Fruit fly (Drosophila melanogaster) whole organism, embryonic: ENCODE measurements around the gene Lrr47.

Experiments
- Atf-2 ChIP-seq: fragments of 200-800 bp; sonication (Bioruptor generic); optimal IDR thresholded peaks from 2 replicates; lab custom pipeline; 2016; ENCODE audit warnings: missing biosample characterization, missing genetic modification characterization
- Awh ChIP-seq: fragments of 200-800 bp; sonication (Bioruptor generic); IDR thresholded peaks from 2 replicates; pipeline ENCODE4, ENCODE4 v1.3.6; 2022; ENCODE audit warnings: missing biosample characterization, missing genetic modification characterization
- CG1024 ChIP-seq: fragments of 200-800 bp; sonication (Bioruptor generic); IDR thresholded peaks from 2 replicates; pipeline ENCODE4 v1.3.6; 2022; ENCODE audit warnings: missing biosample characterization, missing genetic modification characterization
- CG11504 ChIP-seq: fragments of 200-800 bp; sonication (Bioruptor generic); optimal IDR thresholded peaks from 3 replicates; lab custom pipeline; 2019; ENCODE audit warnings: missing biosample characterization, mild to moderate bottlenecking, missing genetic modification characterization, moderate library complexity
- CG11695 ChIP-seq: fragments of 200-800 bp; sonication (Bioruptor generic); IDR thresholded peaks from 3 replicates; pipeline ENCODE4 v1.3.6; 2022; ENCODE audit warnings: missing biosample characterization, missing genetic modification characterization
- CG12769 ChIP-seq: fragments of 200-800 bp; sonication (Bioruptor generic); optimal IDR thresholded peaks from 2 replicates; lab custom pipeline; 2019; ENCODE audit warnings: missing biosample characterization, mild to moderate bottlenecking, missing genetic modification characterization, moderate library complexity
- CG14441 ChIP-seq: fragments of 200-800 bp; sonication (Bioruptor generic); IDR thresholded peaks from 2 replicates; pipeline ENCODE4 v1.3.6; 2022; ENCODE audit warnings: missing biosample characterization, missing genetic modification characterization
- CG14710 ChIP-seq: fragments of 200-800 bp; sonication (Bioruptor generic); optimal IDR thresholded peaks from 3 replicates; lab custom pipeline; 2019; ENCODE audit warnings: missing biosample characterization, mild to moderate bottlenecking, missing genetic modification characterization, moderate library complexity
- CG15479 ChIP-seq: fragments of 200-800 bp; sonication (Bioruptor generic); optimal IDR thresholded peaks from 3 replicates; lab custom pipeline; 2019; ENCODE audit warnings: missing biosample characterization, mild to moderate bottlenecking, missing genetic modification characterization, moderate library complexity
- CG1647 ChIP-seq: fragments of 200-800 bp; sonication (Bioruptor generic); optimal IDR thresholded peaks from 3 replicates; lab custom pipeline; 2016; ENCODE audit warnings: missing biosample characterization, missing genetic modification characterization
- CG17361 ChIP-seq: fragments of 200-800 bp; sonication (Bioruptor generic); IDR thresholded peaks from 3 replicates; pipeline ENCODE4 v1.3.6; 2022; ENCODE audit warnings: missing biosample characterization, missing genetic modification characterization
- CG17612 ChIP-seq: fragments of 200-800 bp; sonication (Bioruptor generic); IDR thresholded peaks from 2 replicates; pipeline ENCODE4 v1.3.6; 2022; ENCODE audit warnings: missing biosample characterization, missing genetic modification characterization
- CG1832 ChIP-seq: fragments of 200-800 bp; sonication (Bioruptor generic); optimal IDR thresholded peaks from 2 replicates; lab custom pipeline; 2017; ENCODE audit warnings: missing biosample characterization, mild to moderate bottlenecking, missing genetic modification characterization, inconsistent platforms
- CG30431 ChIP-seq: fragments of 200-800 bp; sonication (Bioruptor generic); optimal IDR thresholded peaks from 2 replicates; lab custom pipeline; 2017; ENCODE audit warnings: missing biosample characterization, missing genetic modification characterization
- CG33557 ChIP-seq: fragments of 200-800 bp; sonication (Bioruptor generic); optimal IDR thresholded peaks from 2 replicates; lab custom pipeline; 2019; ENCODE audit warnings: missing biosample characterization, mild to moderate bottlenecking, missing genetic modification characterization, moderate library complexity
- CG4282 ChIP-seq: fragments of 200-800 bp; sonication (Bioruptor generic); optimal IDR thresholded peaks from 2 replicates; lab custom pipeline; 2016; ENCODE audit warnings: missing biosample characterization, missing genetic modification characterization
- D19A ChIP-seq: fragments of 200-800 bp; optimal IDR thresholded peaks from 3 replicates; lab custom pipeline; 2019; ENCODE audit warnings: missing biosample characterization, mild to moderate bottlenecking, missing genetic modification characterization, moderate library complexity
- Dfd ChIP-seq, 2 experiments: fragments of >200 bp; optimal IDR thresholded peaks; 2 replicates each; lab custom pipeline; 2017; ENCODE audit warnings: missing biosample characterization in 2 of 2, missing genetic modification characterization in 2 of 2
- Doc3 ChIP-seq: fragments of 200-800 bp; sonication (Bioruptor generic); IDR thresholded peaks from 3 replicates; pipeline ENCODE4 v1.3.6; 2022; ENCODE audit warnings: missing biosample characterization, missing genetic modification characterization; ENCODE audit not compliant: partially characterized antibody
- Dref ChIP-seq: fragments of 200-800 bp; sonication (Bioruptor generic); IDR thresholded peaks from 2 replicates; pipeline ENCODE4 v1.3.6; 2022; ENCODE audit warnings: missing biosample characterization, missing genetic modification characterization
- E2f1 ChIP-seq: fragments of 200-800 bp; sonication (Bioruptor generic); IDR thresholded peaks from 2 replicates; pipeline ENCODE4 v1.3.6; 2022; ENCODE audit warnings: missing biosample characterization, missing genetic modification characterization
- Eip74EF ChIP-seq, 2 experiments: fragments of 200-800 bp in 1 of 2; fragments of >200 bp in 1 of 2; sonication (Bioruptor generic) in 1 of 2; optimal IDR thresholded peaks; 2 replicates each; lab custom pipeline; 2017 to 2019; ENCODE audit warnings: missing biosample characterization in 2 of 2, missing genetic modification characterization in 2 of 2, mild to moderate bottlenecking in 1 of 2, moderate library complexity in 1 of 2
- Ets97D ChIP-seq: fragments of 200-800 bp; sonication (Bioruptor generic); optimal IDR thresholded peaks from 3 replicates; lab custom pipeline; 2016; ENCODE audit warnings: missing biosample characterization, missing genetic modification characterization
- Hey ChIP-seq: fragments of 200-800 bp; sonication (Bioruptor generic); optimal IDR thresholded peaks from 3 replicates; lab custom pipeline; 2018; ENCODE audit warnings: missing biosample characterization, mild to moderate bottlenecking, missing genetic modification characterization
- HmgZ ChIP-seq: fragments of 200-800 bp; sonication (Bioruptor generic); optimal IDR thresholded peaks from 2 replicates; lab custom pipeline; 2018; ENCODE audit warnings: missing biosample characterization, mild to moderate bottlenecking, missing genetic modification characterization
- Mad ChIP-seq: fragments of 200-800 bp; sonication (Bioruptor generic); optimal IDR thresholded peaks from 2 replicates; lab custom pipeline; 2016; ENCODE audit warnings: missing biosample characterization, missing genetic modification characterization
- Myb ChIP-seq: fragments of 200-800 bp; sonication (Bioruptor generic); optimal IDR thresholded peaks from 2 replicates; lab custom pipeline; 2016; ENCODE audit warnings: missing biosample characterization, missing genetic modification characterization
- Sin3A ChIP-seq: fragments of >200 bp; optimal IDR thresholded peaks from 2 replicates; lab custom pipeline; 2018
- Six4 ChIP-seq: fragments of 200-800 bp; sonication (Bioruptor generic); optimal IDR thresholded peaks from 2 replicates; lab custom pipeline; 2016; ENCODE audit warnings: missing biosample characterization, missing genetic modification characterization
- Usf ChIP-seq: fragments of 200-800 bp; sonication (Bioruptor generic); optimal IDR thresholded peaks from 2 replicates; lab custom pipeline; 2017; ENCODE audit warnings: missing genotype, missing biosample characterization, missing genetic modification characterization
- ab ChIP-seq: fragments of 200-800 bp; sonication (Bioruptor generic); optimal IDR thresholded peaks from 2 replicates; lab custom pipeline; 2016; ENCODE audit warnings: missing biosample characterization, missing genetic modification characterization
- cas ChIP-seq: fragments of 200-800 bp; sonication (Bioruptor generic); IDR thresholded peaks from 2 replicates; pipeline ENCODE4 v1.3.6; 2022; ENCODE audit warnings: missing biosample characterization, missing genetic modification characterization
- cg ChIP-seq: fragments of 200-800 bp; sonication (Bioruptor generic); optimal IDR thresholded peaks from 3 replicates; lab custom pipeline; 2019; ENCODE audit warnings: missing biosample characterization, mild to moderate bottlenecking, missing genetic modification characterization, moderate library complexity
- chinmo ChIP-seq: fragments of 200-800 bp; sonication (Bioruptor generic); IDR thresholded peaks from 4 replicates; pipeline ENCODE4 v1.3.6; 2022; ENCODE audit warnings: missing biosample characterization, missing genetic modification characterization; ENCODE audit not compliant: partially characterized antibody
- en ChIP-seq: fragments of 200-800 bp; sonication (Bioruptor generic); optimal IDR thresholded peaks from 2 replicates; lab custom pipeline; 2016; ENCODE audit warnings: missing biosample characterization, missing genetic modification characterization
- gfzf ChIP-seq: fragments of 200-800 bp; sonication (Bioruptor generic); optimal IDR thresholded peaks from 2 replicates; lab custom pipeline; 2016; ENCODE audit warnings: missing biosample characterization, mild to moderate bottlenecking, missing genetic modification characterization, moderate library complexity
- hb ChIP-seq: fragments of 200-800 bp; sonication (Bioruptor generic); IDR thresholded peaks from 3 replicates; pipeline ENCODE4 v1.3.6; 2022; ENCODE audit warnings: missing biosample characterization, missing genetic modification characterization; ENCODE audit not compliant: partially characterized antibody
- jumu ChIP-seq: fragments of 200-800 bp; sonication (Bioruptor generic); optimal IDR thresholded peaks from 3 replicates; lab custom pipeline; 2016; ENCODE audit warnings: missing biosample characterization, missing genetic modification characterization
- knrl ChIP-seq: fragments of 200-800 bp; sonication (Bioruptor generic); IDR thresholded peaks from 3 replicates; pipeline ENCODE4 v1.3.6; 2022; ENCODE audit warnings: missing biosample characterization, missing genetic modification characterization; ENCODE audit not compliant: partially characterized antibody
- mirr ChIP-seq: fragments of 200-800 bp; sonication (Bioruptor generic); optimal IDR thresholded peaks from 3 replicates; lab custom pipeline; 2018; ENCODE audit warnings: missing biosample characterization, mild to moderate bottlenecking, missing genetic modification characterization
- nmo ChIP-seq: fragments of 200-800 bp; sonication (Bioruptor generic); optimal IDR thresholded peaks from 2 replicates; lab custom pipeline; 2018; ENCODE audit warnings: missing biosample characterization, mild to moderate bottlenecking, missing genetic modification characterization, moderate library complexity
- peb ChIP-seq: fragments of 200-800 bp; sonication (Bioruptor generic); IDR thresholded peaks from 2 replicates; pipeline ENCODE4 v1.3.6; 2022; ENCODE audit warnings: missing biosample characterization, missing genetic modification characterization
- pzg ChIP-seq: fragments of 200-800 bp; sonication (Bioruptor generic); optimal IDR thresholded peaks from 3 replicates; lab custom pipeline; 2018; ENCODE audit warnings: missing biosample characterization, mild to moderate bottlenecking, missing genetic modification characterization, moderate library complexity
- scrt ChIP-seq: fragments of 200-800 bp; sonication (Bioruptor generic); optimal IDR thresholded peaks from 2 replicates; lab custom pipeline; 2018; ENCODE audit warnings: missing biosample characterization, mild to moderate bottlenecking, missing genetic modification characterization, moderate library complexity
- sens ChIP-seq: fragments of 200-800 bp; sonication (Bioruptor generic); peaks from one replicate; lab custom pipeline; 2016; ENCODE audit warnings: missing biosample characterization, missing genetic modification characterization
- sr ChIP-seq: fragments of 200-800 bp; sonication (Bioruptor generic); IDR thresholded peaks from 3 replicates; pipeline ENCODE4 v1.3.6; 2022; ENCODE audit warnings: missing biosample characterization, missing genetic modification characterization
- tgo ChIP-seq: fragments of 200-800 bp; sonication (Bioruptor generic); IDR thresholded peaks from 3 replicates; pipeline ENCODE4 v1.3.6; 2022; ENCODE audit warnings: missing biosample characterization, missing genetic modification characterization
- twi ChIP-seq: fragments of 200-800 bp; optimal IDR thresholded peaks from 2 replicates; lab custom pipeline; 2019; ENCODE audit warnings: missing biosample characterization, mild to moderate bottlenecking, missing genetic modification characterization, moderate library complexity
- vnd ChIP-seq: fragments of 200-800 bp; sonication (Bioruptor generic); IDR thresholded peaks from 3 replicates; pipeline ENCODE4 v1.3.6; 2022; ENCODE audit warnings: missing biosample characterization, missing genetic modification characterization; ENCODE audit not compliant: partially characterized antibody
- z ChIP-seq: fragments of 200-800 bp; sonication (Bioruptor generic); IDR thresholded peaks from 3 replicates; pipeline ENCODE4 v1.3.6; 2022; ENCODE audit warnings: missing biosample characterization, missing genetic modification characterization
- zf30C ChIP-seq: fragments of 200-800 bp; sonication (Bioruptor generic); optimal IDR thresholded peaks from 3 replicates; lab custom pipeline; 2018; ENCODE audit warnings: missing biosample characterization, mild to moderate bottlenecking, missing genetic modification characterization
- zfh2 ChIP-seq: fragments of 200-800 bp; sonication (Bioruptor generic); optimal IDR thresholded peaks from 2 replicates; lab custom pipeline; 2016; ENCODE audit warnings: missing biosample characterization, missing genetic modification characterization

The Lrr47 gene

DNA sequence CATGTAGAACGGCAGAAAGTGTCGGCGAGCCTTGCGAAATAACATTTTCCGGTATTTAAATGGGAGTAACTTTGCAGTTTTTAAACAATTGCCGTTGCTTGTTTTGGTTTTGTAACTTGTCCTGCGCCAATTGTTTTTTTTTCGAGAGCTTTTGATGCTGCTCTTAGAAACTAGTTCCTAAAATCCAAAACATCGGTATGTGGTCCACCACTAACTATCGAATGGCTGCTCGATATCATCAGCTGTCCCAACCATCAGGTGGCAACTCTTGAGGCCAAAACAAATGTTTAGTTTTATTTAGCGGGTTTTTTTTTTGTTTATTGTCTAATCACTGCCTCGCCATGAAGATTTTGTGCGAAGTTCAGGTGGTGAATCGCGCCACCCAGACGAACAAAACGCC is at the start of gene Lrr47, which contains the start of gene Fatp1 (continued):
- no peak for TF ChIP-seq nmo (GFP tag; lab: Kevin White, UChicago)
- no peak for TF ChIP-seq CG1647
- no peak for TF ChIP-seq Mad (GFP tag; lab: Kevin White, UChicago)
- no peak for TF ChIP-seq CG17612 (GFP tag; lab: Robert Waterston, UW)
- TF ChIP-seq Dfd (GFP tag; optimal IDR thresholded peaks at IDR 0.05; lab: Kevin White, UChicago), result no peak
- no peak for TF ChIP-seq Atf-2 (GFP tag; lab: Kevin White, UChicago)
- no peak for TF ChIP-seq Hey (tag; lab: Kevin White, UChicago)
- TF ChIP-seq Myb (GFP tag; lab: Kevin White, UChicago), result no peak
- no peak for TF ChIP-seq cas (GFP tag; lab: Robert Waterston, UW)
- no peak for TF ChIP-seq Eip74EF (GFP tag; optimal IDR thresholded peaks at IDR 0.05; lab: Kevin White, UChicago)
- no peak for TF ChIP-seq peb
- peak; percentile 20 for TF ChIP-seq scrt (GFP tag; lab: Kevin White, UChicago)
- TF ChIP-seq CG15479 (GFP tag; lab: Kevin White, UChicago), result no peak
- no peak for TF ChIP-seq en (GFP tag; lab: Kevin White, UChicago)
- TF ChIP-seq sr, result no peak
- TF ChIP-seq gfzf (GFP tag; lab: Kevin White, UChicago), result no peak
- TF ChIP-seq ab (GFP tag; lab: Kevin White, UChicago), result no peak
- TF ChIP-seq CG14441, result no peak
- TF ChIP-seq sens (GFP tag; lab: Kevin White, UChicago), result peak; percentile 39
- TF ChIP-seq CG1832 (GFP tag; lab: Kevin White, UChicago), result no peak
- no peak for TF ChIP-seq zf30C (GFP tag; lab: Kevin White, UChicago)
- no peak for TF ChIP-seq jumu (GFP tag; lab: Kevin White, UChicago)
- TF ChIP-seq Dref (GFP tag; lab: Robert Waterston, UW), result peak; percentile 56
- no peak for TF ChIP-seq D19A (tag; lab: Kevin White, UChicago)
- peak; percentile 78 for TF ChIP-seq vnd (GFP tag; lab: Robert Waterston, UW)
- no peak for TF ChIP-seq CG12769 (tag; lab: Kevin White, UChicago)
- no peak for TF ChIP-seq CG11695 (GFP tag; lab: Robert Waterston, UW)
- peak; percentile 76 for TF ChIP-seq Doc3 (GFP tag; lab: Robert Waterston, UW)
- TF ChIP-seq twi, result no peak
- TF ChIP-seq CG4282 (GFP tag; lab: Kevin White, UChicago), result no peak
- TF ChIP-seq CG11504 (tag; lab: Kevin White, UChicago), result peak; percentile 28
- no peak for TF ChIP-seq z (GFP tag; lab: Robert Waterston, UW)
- TF ChIP-seq pzg (GFP tag; lab: Kevin White, UChicago), result peak; percentile 75
- TF ChIP-seq cg (GFP tag; lab: Kevin White, UChicago), result no peak
- no peak for TF ChIP-seq tgo
- no peak for TF ChIP-seq CG30431 (GFP tag; lab: Kevin White, UChicago)
- no peak for TF ChIP-seq CG17361 (GFP tag; lab: Robert Waterston, UW)
- no peak for TF ChIP-seq HmgZ (tag; lab: Kevin White, UChicago)
- peak; percentile 78 for TF ChIP-seq Sin3A (lab: Kevin White, UChicago)
- no peak for TF ChIP-seq Usf (GFP tag; lab: Kevin White, UChicago)
- peak; percentile 87; the same call in 3 of the 4 replicates for TF ChIP-seq chinmo (GFP tag; lab: Robert Waterston, UW)
- no peak for TF ChIP-seq Ets97D
- TF ChIP-seq mirr (GFP tag; lab: Kevin White, UChicago), result no peak
- TF ChIP-seq zfh2 (GFP tag; lab: Kevin White, UChicago), result no peak
- TF ChIP-seq hb (GFP tag; lab: Robert Waterston, UW), result peak; percentile 83
- peak; percentile 88 for TF ChIP-seq knrl
- TF ChIP-seq Six4 (GFP tag; lab: Kevin White, UChicago), result no peak
- TF ChIP-seq E2f1, result no peak
- TF ChIP-seq CG1024 (GFP tag; lab: Robert Waterston, UW), result no peak
- no peak for TF ChIP-seq Awh
- no peak for TF ChIP-seq CG33557 (GFP tag; lab: Kevin White, UChicago)
- TF ChIP-seq CG14710 (tag; lab: Kevin White, UChicago), result peak; percentile 25
